Fruit fly (Drosophila melanogaster): ENCODE data around the gene CG17162.

CG17162 gene

DNA sequence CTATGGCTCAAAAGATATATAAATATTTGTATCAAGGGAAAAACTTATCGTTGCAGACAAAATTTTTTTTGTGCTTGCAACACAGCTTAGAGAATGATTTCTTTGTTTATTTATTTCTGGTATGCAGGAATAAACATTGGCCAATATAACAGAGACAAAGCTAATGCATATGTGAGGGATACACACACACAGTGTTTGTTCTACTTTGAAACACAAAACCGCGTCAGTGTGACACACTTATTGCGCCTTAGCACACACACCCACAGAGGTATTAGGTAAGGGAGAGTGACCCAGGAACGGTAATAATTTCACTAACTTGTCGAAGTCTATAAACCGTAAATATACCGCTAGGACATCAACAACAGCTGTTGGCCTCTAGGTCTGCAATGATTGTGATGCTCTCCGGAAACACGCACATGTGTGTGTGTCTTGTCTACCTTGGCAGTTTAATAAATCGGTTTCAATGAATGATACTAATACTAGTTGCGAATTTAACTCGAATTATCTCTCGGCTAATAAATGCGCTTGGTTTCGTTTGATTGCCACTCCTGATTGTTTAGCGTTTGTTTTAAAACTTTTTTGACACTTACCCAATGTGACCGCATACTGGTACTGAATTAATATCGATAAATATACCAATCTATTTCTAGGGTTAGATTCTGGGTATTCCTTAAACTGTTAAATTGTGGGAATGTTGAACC lies at the start of gene CG17162:
CG17162 (minus strand) TSS at position 619 of the 701 bp plus-strand sequence.
- TF ChIP-seq CG34367 (tag; optimal IDR thresholded peaks at IDR 0.05) (no peak), rn (GFP tag; IDR thresholded peaks at IDR 0.05) (no peak), CG9948 (tag; optimal IDR thresholded peaks at IDR 0.05) (no peak), CG32121 (GFP tag; IDR thresholded peaks at IDR 0.05) (no peak), EcR (GFP tag; optimal IDR thresholded peaks at IDR 0.05) (no peak), CG14655 (GFP tag; optimal IDR thresholded peaks at IDR 0.05) (no peak), CG13204 (GFP tag; optimal IDR thresholded peaks at IDR 0.05) (no peak), D1 (tag; optimal IDR thresholded peaks at IDR 0.05) (no peak), CG12605 (GFP tag; IDR thresholded peaks at IDR 0.05) (no peak), CG8301 (tag; optimal IDR thresholded peaks at IDR 0.05) (no peak), Snoo (tag; optimal IDR thresholded peaks at IDR 0.05) (no peak), gl (tag; optimal IDR thresholded peaks at IDR 0.05) (no peak), Ets98B (GFP tag; IDR thresholded peaks at IDR 0.05) (no peak), fd96Ca (GFP tag; IDR thresholded peaks at IDR 0.05) (no peak), Pif1A (GFP tag; optimal IDR thresholded peaks at IDR 0.05) (no peak), CG10348 (GFP tag; IDR thresholded peaks at IDR 0.05) (no peak), Pif1B (GFP tag; optimal IDR thresholded peaks at IDR 0.05) (no peak), CG4496 (GFP tag; IDR thresholded peaks at IDR 0.05) (no peak)

DNA sequence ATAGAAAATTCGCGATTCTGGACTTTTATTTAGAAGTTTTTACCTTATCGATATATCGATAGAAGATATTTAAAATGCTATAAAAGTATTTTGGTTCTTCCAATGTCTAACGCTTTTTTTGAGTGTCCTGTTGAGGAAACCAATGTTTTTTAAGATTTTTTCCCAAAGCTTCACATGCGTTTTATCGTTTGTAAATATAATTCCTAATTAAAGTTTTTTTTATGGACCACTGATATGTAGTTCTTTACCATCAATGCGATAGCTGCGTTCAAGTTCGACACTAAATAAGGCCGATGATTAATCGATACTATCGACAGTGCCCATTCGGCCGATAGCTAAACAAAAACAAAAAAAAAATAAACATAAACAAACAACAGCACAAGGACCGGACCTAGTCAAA lies 9.2 kb upstream of the CG17162 start, which contains the start of gene ATbp:
ATbp (plus strand) TSS at position 312 of the 400 bp plus-strand sequence.
- TF ChIP-seq Pif1B (GFP tag; optimal IDR thresholded peaks at IDR 0.05) (no peak), CG13204 (GFP tag; optimal IDR thresholded peaks at IDR 0.05) (no peak), CG8159 (tag; optimal IDR thresholded peaks at IDR 0.05) (no peak), EcR (GFP tag; optimal IDR thresholded peaks at IDR 0.05) (no peak), CG17806 (tag; optimal IDR thresholded peaks at IDR 0.05) (no peak), gl (tag; optimal IDR thresholded peaks at IDR 0.05) (no peak)

DNA sequence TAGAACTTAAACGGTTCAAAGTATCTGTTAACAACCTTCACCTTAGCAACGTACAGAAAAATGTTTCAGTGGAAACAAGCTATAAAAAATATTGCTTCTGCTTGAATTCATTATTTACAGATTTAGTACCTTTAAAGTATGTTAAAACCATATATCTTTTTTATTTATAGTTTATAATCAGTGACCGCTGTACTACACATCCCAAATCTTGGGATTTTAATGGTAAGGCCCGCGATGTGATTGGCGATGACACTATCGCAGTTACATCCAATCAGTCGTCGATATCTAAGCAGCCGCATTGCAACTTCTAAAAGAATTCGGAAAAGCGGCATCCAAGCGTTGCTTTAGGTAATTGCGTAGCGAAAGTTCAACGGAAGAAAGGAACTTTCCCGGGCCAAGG lies 715 bp upstream of the CG17162 start:
- TF ChIP-seq EcR (GFP tag; optimal IDR thresholded peaks at IDR 0.05), result no peak
- TF ChIP-seq fd96Ca (GFP tag; IDR thresholded peaks at IDR 0.05), result no peak
- no peak for TF ChIP-seq CG15710 (tag; optimal IDR thresholded peaks at IDR 0.05)

DNA sequence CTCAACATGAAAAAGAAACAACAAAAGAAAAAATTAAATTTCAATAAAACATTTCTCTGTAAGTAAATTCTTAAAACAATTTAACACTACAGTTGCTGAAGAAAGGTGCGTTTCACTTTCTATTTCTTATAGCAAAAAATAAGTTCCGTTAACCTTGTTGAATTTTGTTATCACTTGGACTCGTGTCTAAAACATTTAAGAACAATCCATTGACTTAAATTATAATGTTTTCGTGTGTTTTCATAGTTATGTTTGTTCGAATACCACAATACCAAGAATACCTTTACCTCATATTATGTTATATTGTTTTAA lies 239 bp upstream of the CG17162 start:
- TF ChIP-seq CG15710 (tag; optimal IDR thresholded peaks at IDR 0.05), result peak; percentile 12
- no peak for TF ChIP-seq Ets98B (GFP tag; IDR thresholded peaks at IDR 0.05)

DNA sequence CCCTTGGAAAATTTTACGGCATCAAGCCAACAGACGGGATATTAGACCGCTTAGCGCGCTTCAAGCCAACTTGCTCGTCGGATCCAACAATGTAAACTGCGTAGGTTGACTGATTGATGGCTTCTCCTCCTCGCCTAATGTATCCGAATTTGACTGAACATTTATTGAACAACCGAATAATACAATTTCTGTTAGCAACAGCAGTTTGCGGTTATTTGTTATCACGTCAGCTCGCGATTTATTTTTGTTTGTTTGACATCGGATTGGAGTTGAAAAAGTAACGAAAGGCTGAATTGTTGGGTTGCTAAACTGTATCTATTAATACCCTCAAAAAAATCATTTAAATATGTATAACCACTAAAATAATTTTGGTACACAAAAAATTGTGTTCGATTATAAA lies 4.0 kb downstream of the CG17162 start, which contains the start of gene CG17159:
CG17159 (minus strand) TSS at position 101 of the 400 bp plus-strand sequence.
- TF ChIP-seq CG34367 (tag; optimal IDR thresholded peaks at IDR 0.05) (no peak), CG15710 (tag; optimal IDR thresholded peaks at IDR 0.05) (no peak), CG17806 (tag; optimal IDR thresholded peaks at IDR 0.05) (no peak), rn (GFP tag; IDR thresholded peaks at IDR 0.05) (no peak), fd96Ca (GFP tag; IDR thresholded peaks at IDR 0.05) (no peak), CG8301 (tag; optimal IDR thresholded peaks at IDR 0.05) (no peak), CG4496 (GFP tag; IDR thresholded peaks at IDR 0.05) (no peak), Pif1B (GFP tag; optimal IDR thresholded peaks at IDR 0.05) (no peak), CG32121 (GFP tag; IDR thresholded peaks at IDR 0.05) (no peak), Snoo (tag; optimal IDR thresholded peaks at IDR 0.05) (no peak), CG12605 (GFP tag; IDR thresholded peaks at IDR 0.05) (no peak), EcR (GFP tag; optimal IDR thresholded peaks at IDR 0.05) (no peak), Ets98B (GFP tag; IDR thresholded peaks at IDR 0.05) (no peak), CG13204 (GFP tag; optimal IDR thresholded peaks at IDR 0.05) (no peak), Pif1A (GFP tag; optimal IDR thresholded peaks at IDR 0.05) (no peak), gl (tag; optimal IDR thresholded peaks at IDR 0.05) (no peak), D1 (tag; optimal IDR thresholded peaks at IDR 0.05) (no peak), CG8159 (tag; optimal IDR thresholded peaks at IDR 0.05) (no peak), CG14655 (GFP tag; optimal IDR thresholded peaks at IDR 0.05) (no peak)

DNA sequence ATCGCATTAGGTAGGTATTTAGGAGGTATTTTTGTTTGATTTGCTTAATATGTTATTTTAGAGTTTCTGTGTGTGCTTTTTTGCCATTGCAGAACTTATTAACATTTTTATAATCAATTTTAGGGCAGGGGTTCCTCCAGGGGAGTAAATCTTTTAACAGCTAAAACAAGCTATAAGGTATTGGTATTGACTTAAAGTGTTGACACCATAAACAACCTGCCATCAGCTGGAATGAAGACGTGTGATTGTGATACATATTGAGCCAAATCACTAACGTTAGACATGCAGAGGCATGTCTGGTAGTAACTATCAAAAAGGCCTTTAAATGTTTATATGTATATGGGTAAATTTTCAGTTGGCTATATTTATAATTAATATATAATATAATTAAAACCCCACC lies 4.7 kb downstream of the CG17162 start:
- no peak for TF ChIP-seq D1 (tag; optimal IDR thresholded peaks at IDR 0.05)
- TF ChIP-seq CG34367 (tag; optimal IDR thresholded peaks at IDR 0.05), result no peak
- no peak for TF ChIP-seq CG4496 (GFP tag; IDR thresholded peaks at IDR 0.05)
- no peak for TF ChIP-seq CG17806 (tag; optimal IDR thresholded peaks at IDR 0.05)
- no peak for TF ChIP-seq CG15710 (tag; optimal IDR thresholded peaks at IDR 0.05)
- TF ChIP-seq rn (GFP tag; IDR thresholded peaks at IDR 0.05), result no peak
- no peak for TF ChIP-seq CG9948 (tag; optimal IDR thresholded peaks at IDR 0.05)
- TF ChIP-seq CG8159 (tag; optimal IDR thresholded peaks at IDR 0.05), result no peak
- no peak for TF ChIP-seq CG13204 (GFP tag; optimal IDR thresholded peaks at IDR 0.05)
- TF ChIP-seq EcR (GFP tag; optimal IDR thresholded peaks at IDR 0.05), result no peak
- TF ChIP-seq fd96Ca (GFP tag; IDR thresholded peaks at IDR 0.05), result no peak
- no peak for TF ChIP-seq Pif1B (GFP tag; optimal IDR thresholded peaks at IDR 0.05)
- no peak for TF ChIP-seq CG32121 (GFP tag; IDR thresholded peaks at IDR 0.05)
- no peak for TF ChIP-seq Ets98B (GFP tag; IDR thresholded peaks at IDR 0.05)

DNA sequence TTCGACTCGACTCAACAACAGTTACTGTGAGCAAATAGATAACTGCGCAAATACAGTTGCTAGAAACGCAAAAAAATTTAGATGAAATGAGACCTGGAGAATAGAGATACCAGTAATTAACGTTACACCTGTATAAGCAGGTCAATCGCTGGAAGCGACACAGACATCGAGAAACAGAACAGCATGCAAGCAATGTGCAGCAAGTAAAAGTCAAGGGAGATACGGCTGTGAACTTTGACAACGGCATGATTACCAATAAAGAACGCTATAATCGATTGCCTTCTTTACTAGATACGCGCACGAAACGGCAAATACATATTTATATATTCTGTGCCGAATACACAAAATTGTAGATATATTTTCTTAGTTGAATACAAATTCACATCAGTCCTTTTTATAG lies 5.2 kb downstream of the CG17162 start:
- TF ChIP-seq CG12605 (GFP tag; IDR thresholded peaks at IDR 0.05), result no peak
- no peak for TF ChIP-seq CG17806 (tag; optimal IDR thresholded peaks at IDR 0.05)
- TF ChIP-seq rn (GFP tag; IDR thresholded peaks at IDR 0.05), result no peak
- no peak for TF ChIP-seq D1 (tag; optimal IDR thresholded peaks at IDR 0.05)
- no peak for TF ChIP-seq CG10348 (GFP tag; IDR thresholded peaks at IDR 0.05)
- TF ChIP-seq fd96Ca (GFP tag; IDR thresholded peaks at IDR 0.05), result no peak
- TF ChIP-seq Pif1A (GFP tag; optimal IDR thresholded peaks at IDR 0.05), result no peak
- no peak for TF ChIP-seq Ets98B (GFP tag; IDR thresholded peaks at IDR 0.05)
- TF ChIP-seq Snoo (tag; optimal IDR thresholded peaks at IDR 0.05), result no peak
- no peak for TF ChIP-seq CG32121 (GFP tag; IDR thresholded peaks at IDR 0.05)
- no peak for TF ChIP-seq CG14655 (GFP tag; optimal IDR thresholded peaks at IDR 0.05)
- no peak for TF ChIP-seq CG13204 (GFP tag; optimal IDR thresholded peaks at IDR 0.05)
- TF ChIP-seq CG8301 (tag; optimal IDR thresholded peaks at IDR 0.05), result no peak
- no peak for TF ChIP-seq CG4496 (GFP tag; IDR thresholded peaks at IDR 0.05)
- TF ChIP-seq gl (tag; optimal IDR thresholded peaks at IDR 0.05), result no peak
- TF ChIP-seq CG15710 (tag; optimal IDR thresholded peaks at IDR 0.05), result no peak
- TF ChIP-seq CG8159 (tag; optimal IDR thresholded peaks at IDR 0.05), result no peak
- no peak for TF ChIP-seq Pif1B (GFP tag; optimal IDR thresholded peaks at IDR 0.05)
- no peak for TF ChIP-seq CG34367 (tag; optimal IDR thresholded peaks at IDR 0.05)
- TF ChIP-seq EcR (GFP tag; optimal IDR thresholded peaks at IDR 0.05), result no peak

Data from whole organism, pupa.